Fruit fly (Drosophila melanogaster) S2 (cell line): ENCODE measurements around the gene Cyp28d1.

Experiments
- CG8478 ChIP-seq: fragments of >200 bp; optimal IDR thresholded peaks from 2 replicates; lab custom pipeline; 2018
- CTCF ChIP-seq, 2 experiments: fragments of >200 bp; optimal IDR thresholded peaks; 2 replicates each; lab custom pipeline; 2018

DNA sequence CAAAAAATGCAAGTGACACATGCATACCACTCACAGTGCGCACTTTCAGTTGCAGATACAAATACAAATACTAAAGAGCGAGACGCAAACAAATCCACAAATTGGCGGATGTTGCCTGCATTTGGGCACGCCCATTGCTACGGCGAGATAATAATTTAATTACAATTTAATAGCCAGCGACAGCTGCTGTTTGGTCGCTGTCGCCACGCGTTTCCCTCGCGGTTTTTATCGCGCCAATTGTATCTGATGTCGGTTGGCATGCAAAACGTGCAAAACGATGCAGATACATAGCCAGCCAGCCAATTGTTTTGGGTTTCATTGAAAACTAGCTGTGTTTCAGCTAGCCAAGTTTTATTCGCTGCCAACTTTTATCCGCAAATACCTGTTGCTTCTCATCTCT lies 13.1 kb downstream of the Cyp28d1 start:
- TF ChIP-seq CG8478 (lab: Kevin White, UChicago) (no peak), CTCF (optimal IDR thresholded peaks at IDR 0.05; lab: Kevin White, UChicago) (no peak)
